Worm (Caenorhabditis elegans): ENCODE measurements around the gene sup-10.

DNA sequence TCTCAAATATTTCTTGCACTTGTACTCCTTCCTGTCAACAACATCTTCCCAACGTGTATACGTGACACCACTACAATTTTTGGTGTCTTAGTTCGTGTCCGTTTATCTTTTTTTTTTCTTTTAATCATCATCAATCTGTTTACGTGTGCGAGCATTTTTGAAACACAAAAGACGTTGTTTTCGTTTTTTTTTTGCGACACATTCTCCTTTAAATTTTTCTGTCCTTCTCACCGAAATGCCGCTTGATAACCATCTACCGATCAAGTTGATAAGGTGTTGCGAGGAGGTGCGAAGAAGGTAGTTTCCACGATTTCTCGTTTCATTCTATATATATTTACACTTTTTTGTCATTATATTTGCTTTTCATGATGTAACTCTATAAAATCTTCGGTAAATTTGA lies 17.6 kb upstream of the sup-10 start:
- TF ChIP-seq lin-39 (tag; optimal IDR thresholded peaks at IDR 0.05) (no peak), sox-4 (tag; optimal IDR thresholded peaks at IDR 0.05) (no peak), ceh-90 (tag; optimal IDR thresholded peaks at IDR 0.05) (no peak), nhr-237 (tag; optimal IDR thresholded peaks at IDR 0.05) (no peak), nhr-76 (tag; optimal IDR thresholded peaks at IDR 0.05) (no peak), xbp-1 (tag; optimal IDR thresholded peaks at IDR 0.05) (no peak), ceh-82 (tag; optimal IDR thresholded peaks at IDR 0.05) (no peak), mdl-1 (tag; optimal IDR thresholded peaks at IDR 0.05) (no peak), pqm-1 (tag; optimal IDR thresholded peaks at IDR 0.05) (no peak)
